Worm (Caenorhabditis elegans) whole organism, young adult: Measurements from ENCODE around the gene ttr-23.

Experiments
- B0261.1 ChIP-seq: sonication (generic microtip); optimal IDR thresholded peaks from 2 replicates; lab custom pipeline; 2016; ENCODE audit warnings: mild to moderate bottlenecking, missing genetic modification characterization, moderate library complexity, missing compliant biosample characterization
- F10E7.11 ChIP-seq: sonication (generic microtip); optimal IDR thresholded peaks from 2 replicates; lab custom pipeline; 2017; ENCODE audit warnings: mild to moderate bottlenecking, missing genetic modification characterization, moderate library complexity, missing compliant biosample characterization
- F37B4.10 ChIP-seq: fragments of 200-800 bp; sonication (Bioruptor generic); IDR thresholded peaks from 2 replicates; pipeline ENCODE4 v1.3.6; 2022; ENCODE audit warnings: missing genetic modification characterization, missing compliant biosample characterization
- F39B2.1 ChIP-seq: fragments of 200-800 bp; sonication (Bioruptor generic); IDR thresholded peaks from 2 replicates; pipeline ENCODE4 v1.3.6; 2022; ENCODE audit warnings: missing genetic modification reagents, missing genetic modification characterization, missing compliant biosample characterization
- F55B11.4 ChIP-seq: sonication (generic microtip); optimal IDR thresholded peaks from 2 replicates; lab custom pipeline; 2016; ENCODE audit warnings: missing compliant biosample characterization, missing genetic modification characterization, borderline replicate concordance; ENCODE audit not compliant: insufficient read depth
- T26A5.8 ChIP-seq: sonication (generic microtip); optimal IDR thresholded peaks from 2 replicates; lab custom pipeline; 2016; ENCODE audit warnings: missing genetic modification characterization, missing compliant biosample characterization
- ZK185.1 ChIP-seq: sonication (generic microtip); optimal IDR thresholded peaks from 2 replicates; lab custom pipeline; 2016; ENCODE audit warnings: mild to moderate bottlenecking, missing genetic modification characterization, missing compliant biosample characterization; ENCODE audit not compliant: poor library complexity, severe bottlenecking
- akir-1 ChIP-seq: fragments of 200-800 bp; sonication (Bioruptor generic); optimal IDR thresholded peaks from 2 replicates; lab custom pipeline; 2018; ENCODE audit warnings: mild to moderate bottlenecking, missing genetic modification characterization, moderate library complexity, missing compliant biosample characterization
- atf-7 ChIP-seq: sonication (generic microtip); optimal IDR thresholded peaks from 2 replicates; lab custom pipeline; 2017; ENCODE audit warnings: mild to moderate bottlenecking, missing genetic modification characterization, missing compliant biosample characterization
- ceh-58 ChIP-seq: fragments of 200-800 bp; sonication (Bioruptor generic); IDR thresholded peaks from 2 replicates; pipeline ENCODE4 v1.3.6; 2022; ENCODE audit warnings: missing genetic modification characterization, missing compliant biosample characterization
- ceh-91 ChIP-seq: fragments of 200-800 bp; sonication (Bioruptor generic); IDR thresholded peaks from 2 replicates; pipeline ENCODE4 v1.3.6; 2022; ENCODE audit warnings: missing genetic modification reagents, missing genetic modification characterization, missing compliant biosample characterization
- die-1 ChIP-seq: sonication (generic microtip); optimal IDR thresholded peaks from 2 replicates; lab custom pipeline; 2016; ENCODE audit warnings: missing genotype, mild to moderate bottlenecking, missing genetic modification characterization, missing compliant biosample characterization
- dpff-1 ChIP-seq: sonication (generic microtip); optimal IDR thresholded peaks from 2 replicates; lab custom pipeline; 2017; ENCODE audit warnings: mild to moderate bottlenecking, missing genetic modification characterization, missing compliant biosample characterization
- dpl-1 ChIP-seq: fragments of 150-350 bp; optimal IDR thresholded peaks from 2 replicates; lab custom pipeline; 2014; ENCODE audit warnings: missing biosample characterization, missing genetic modification reagents, missing genetic modification characterization
- efl-1 ChIP-seq: fragments of 150-350 bp; optimal IDR thresholded peaks from 2 replicates; lab custom pipeline; 2014; ENCODE audit warnings: missing biosample characterization, missing genetic modification reagents, missing genetic modification characterization
- egl-18 ChIP-seq: fragments of 200-800 bp; sonication (Bioruptor generic); IDR thresholded peaks from 2 replicates; pipeline ENCODE4 v1.3.6; 2022; ENCODE audit warnings: missing genetic modification reagents, missing genetic modification characterization, missing compliant biosample characterization
- ekl-4 ChIP-seq: fragments of 200-800 bp; sonication (Bioruptor generic); IDR thresholded peaks from 2 replicates; pipeline ENCODE4 v1.3.6; 2022; ENCODE audit warnings: missing genetic modification reagents, missing genetic modification characterization, missing compliant biosample characterization
- hlh-12 ChIP-seq: sonication (generic microtip); optimal IDR thresholded peaks from 2 replicates; lab custom pipeline; 2016; ENCODE audit warnings: missing genetic modification characterization, missing compliant biosample characterization
- hlh-26 ChIP-seq: fragments of 200-800 bp; sonication (Bioruptor generic); conservative IDR thresholded peaks from 2 replicates; pipeline ENCODE4 v1.3.6; 2022; ENCODE audit warnings: missing genetic modification reagents, missing genetic modification characterization, missing compliant biosample characterization
- hmg-1.2 ChIP-seq: fragments of 200-800 bp; sonication (Bioruptor generic); IDR thresholded peaks from 2 replicates; pipeline ENCODE4 v1.3.6; 2022; ENCODE audit warnings: missing genetic modification reagents, missing genetic modification characterization, missing compliant biosample characterization
- lin-40 ChIP-seq: sonication (generic microtip); optimal IDR thresholded peaks from 2 replicates; lab custom pipeline; 2016; ENCODE audit warnings: missing genetic modification characterization, mild to moderate bottlenecking, missing compliant biosample characterization, missing genotype, missing genetic modification reagents
- lsl-1 ChIP-seq: fragments of 200-800 bp; sonication (Bioruptor generic); optimal IDR thresholded peaks from 2 replicates; lab custom pipeline; 2018; ENCODE audit warnings: mild to moderate bottlenecking, missing genetic modification characterization, moderate library complexity, missing compliant biosample characterization
- madf-10 ChIP-seq: sonication (generic microtip); optimal IDR thresholded peaks from 2 replicates; lab custom pipeline; 2016; ENCODE audit warnings: mild to moderate bottlenecking, missing genetic modification characterization, missing compliant biosample characterization
- mes-4 ChIP-seq: sonication (generic microtip); optimal IDR thresholded peaks from 2 replicates; lab custom pipeline; 2016; ENCODE audit warnings: missing genotype, missing genetic modification characterization, missing compliant biosample characterization
- nfya-2 ChIP-seq: fragments of 200-800 bp; sonication (Bioruptor generic); IDR thresholded peaks from 2 replicates; pipeline ENCODE4 v1.3.6; 2022; ENCODE audit warnings: missing genetic modification reagents, missing genetic modification characterization, missing compliant biosample characterization
- nfyb-1 ChIP-seq: fragments of 200-800 bp; sonication (Bioruptor generic); IDR thresholded peaks from 2 replicates; pipeline ENCODE4 v1.3.6; 2022; ENCODE audit warnings: missing genetic modification reagents, missing genetic modification characterization, missing compliant biosample characterization
- nhr-120 ChIP-seq: fragments of 200-800 bp; sonication (Bioruptor generic); IDR thresholded peaks from 2 replicates; pipeline ENCODE4 v1.3.6; 2022; ENCODE audit warnings: missing genetic modification characterization, missing compliant biosample characterization
- nhr-179 ChIP-seq: sonication (generic microtip); optimal IDR thresholded peaks from 2 replicates; lab custom pipeline; 2016; ENCODE audit warnings: mild to moderate bottlenecking, missing genetic modification characterization, missing compliant biosample characterization
- nhr-80 ChIP-seq: sonication (generic microtip); optimal IDR thresholded peaks from 2 replicates; lab custom pipeline; 2016; ENCODE audit warnings: missing genetic modification characterization, missing compliant biosample characterization
- rcor-1 ChIP-seq: fragments of 200-800 bp; sonication (Bioruptor generic); IDR thresholded peaks from 2 replicates; pipeline ENCODE4 v1.3.6; 2022; ENCODE audit warnings: missing genetic modification reagents, missing genetic modification characterization, missing compliant biosample characterization
- rec-8 ChIP-seq, 2 experiments: sonication (generic microtip); optimal IDR thresholded peaks; 2 replicates each; lab custom pipeline; 2016; ENCODE audit warnings: mild to moderate bottlenecking in 2 of 2, missing genetic modification characterization in 2 of 2, missing genetic modification reagents in 2 of 2, missing genotype in 2 of 2, missing biosample characterization in 1 of 2, missing compliant biosample characterization in 1 of 2, moderate library complexity in 1 of 2
- sptf-2 ChIP-seq: fragments of 200-800 bp; sonication (Bioruptor generic); optimal IDR thresholded peaks from 2 replicates; lab custom pipeline; 2018; ENCODE audit warnings: mild to moderate bottlenecking, missing genetic modification characterization, missing compliant biosample characterization
- ztf-25 ChIP-seq: fragments of 200-800 bp; sonication (Bioruptor generic); IDR thresholded peaks from 2 replicates; pipeline ENCODE4 v1.3.6; 2022; ENCODE audit warnings: missing genetic modification reagents, missing genetic modification characterization, missing compliant biosample characterization

Gene ttr-23

DNA sequence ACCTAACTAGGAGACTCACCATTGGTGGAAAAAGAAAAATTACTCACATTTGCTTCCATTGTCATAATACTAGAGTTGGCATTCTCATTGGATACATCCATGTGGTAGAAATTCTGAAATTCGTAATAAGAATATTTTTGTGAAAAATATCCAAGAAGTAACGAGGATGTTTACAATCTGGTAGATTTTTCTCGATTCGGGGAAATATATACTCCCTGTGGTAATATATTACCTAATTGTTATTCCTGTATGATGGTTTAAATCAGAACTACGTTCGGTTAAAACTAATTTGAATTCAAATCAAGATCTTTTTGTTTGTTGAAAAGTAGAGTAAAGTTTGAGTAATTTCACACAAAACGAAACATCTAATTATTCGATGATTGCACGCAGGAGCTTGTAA lies 40.7 kb downstream of the ttr-23 start, which contains the start of gene srd-34:
Gene srd-34 (minus strand): TSS at position 101 of the 400 bp plus-strand sequence.
- TF ChIP-seq F39B2.1 (GFP tag; lab: Robert Waterston, UW), result no peak
- TF ChIP-seq hmg-1.2, result no peak
- TF ChIP-seq die-1 (tag; lab: Kevin White, UChicago), result no peak
- TF ChIP-seq F10E7.11 (tag; lab: Kevin White, UChicago), result no peak
- no peak for TF ChIP-seq nfyb-1
- TF ChIP-seq ZK185.1 (tag; lab: Kevin White, UChicago), result no peak
- TF ChIP-seq T26A5.8 (tag; lab: Kevin White, UChicago), result no peak
- no peak for TF ChIP-seq hlh-12 (tag; lab: Kevin White, UChicago)
- no peak for TF ChIP-seq madf-10 (tag; lab: Kevin White, UChicago)
- no peak for TF ChIP-seq ztf-25
- TF ChIP-seq sptf-2 (GFP tag; lab: Kevin White, UChicago), result no peak
- no peak for TF ChIP-seq atf-7
- TF ChIP-seq rcor-1, result no peak
- no peak for TF ChIP-seq lin-40 (tag; lab: Kevin White, UChicago)
- no peak for TF ChIP-seq dpff-1
- TF ChIP-seq nfya-2 (GFP tag; lab: Robert Waterston, UW), result no peak
- no peak for TF ChIP-seq F55B11.4
- TF ChIP-seq nhr-179, result no peak
- no peak for TF ChIP-seq mes-4 (tag; lab: Kevin White, UChicago)

DNA sequence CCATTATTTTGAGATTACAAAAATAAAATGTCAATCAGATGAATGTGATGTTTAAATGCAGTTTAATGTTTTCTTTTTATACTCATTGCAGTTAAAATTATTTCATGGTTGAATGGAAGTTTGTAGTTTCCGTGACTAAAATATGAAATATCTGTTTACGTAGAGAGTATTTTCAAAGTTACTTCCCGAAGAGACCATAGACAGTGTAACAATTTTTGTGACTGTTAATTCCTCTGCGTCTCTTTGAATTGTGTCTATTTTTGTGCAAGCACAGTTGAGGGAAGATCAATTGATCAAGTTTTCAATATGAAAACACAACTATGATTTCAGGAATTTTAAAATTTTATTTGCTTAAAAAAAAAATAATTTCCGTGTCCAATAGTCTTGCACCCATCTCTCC lies 42.9 kb downstream of the ttr-23 start, which contains the start of gene F25D1.5:
Gene F25D1.5 (minus strand): TSS at position 35 of the 400 bp plus-strand sequence.
- TF ChIP-seq nhr-120 (GFP tag; lab: Robert Waterston, UW), result no peak

DNA sequence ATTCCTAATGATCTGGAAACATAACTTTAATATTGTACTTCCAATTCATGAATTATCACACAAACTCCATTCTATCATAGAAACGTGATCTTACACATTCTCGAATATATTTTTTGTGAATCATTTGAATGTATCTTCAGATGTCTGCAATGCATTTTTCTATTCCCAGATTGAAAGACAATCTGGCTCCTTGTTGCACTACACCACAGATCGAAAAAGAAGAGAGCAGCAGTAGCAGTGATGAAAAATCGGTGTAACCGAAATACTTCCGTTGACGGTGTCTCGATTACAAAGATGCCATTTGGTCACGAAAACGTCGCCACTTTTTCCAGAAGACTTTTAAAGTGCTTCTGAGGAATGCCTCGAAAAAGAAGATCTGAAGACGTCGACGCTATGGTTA lies 49.6 kb downstream of the ttr-23 start, which contains the start of gene degt-1:
Gene degt-1 (plus strand): TSS at position 301 of the 400 bp plus-strand sequence.
- TF ChIP-seq egl-18 (GFP tag; lab: Robert Waterston, UW), result no peak
- no peak for TF ChIP-seq ceh-58
- no peak for TF ChIP-seq die-1 (tag; lab: Kevin White, UChicago)
- no peak for TF ChIP-seq dpl-1 (GFP tag; lab: Kevin White, UChicago)
- TF ChIP-seq F37B4.10 (GFP tag; lab: Robert Waterston, UW), result no peak
- no peak for TF ChIP-seq ekl-4 (GFP tag; lab: Robert Waterston, UW)
- TF ChIP-seq nhr-80 (tag; lab: Kevin White, UChicago), result no peak
- no peak for TF ChIP-seq mes-4 (tag; lab: Kevin White, UChicago)
- TF ChIP-seq akir-1 (GFP tag; lab: Kevin White, UChicago), result no peak
- no peak for TF ChIP-seq ZK185.1 (tag; lab: Kevin White, UChicago)

DNA sequence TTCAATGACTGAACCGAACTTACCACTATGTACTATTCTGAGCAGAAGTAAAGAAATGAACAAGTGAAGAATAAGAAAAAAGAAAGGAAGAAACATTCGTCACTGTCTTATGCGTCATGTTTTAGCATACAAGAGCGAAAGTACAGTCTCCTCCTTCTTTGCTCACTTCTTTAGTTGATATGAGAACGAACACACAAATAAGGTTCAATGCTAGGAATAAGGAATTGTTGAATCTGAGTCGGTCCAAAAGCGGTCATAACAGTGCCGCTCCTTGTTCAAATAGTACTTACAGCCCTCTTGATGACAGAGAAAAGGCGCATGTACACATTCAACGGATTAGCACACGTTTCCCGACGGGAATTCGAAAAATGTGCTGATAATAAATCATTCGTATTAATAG lies 50.5 kb downstream of the ttr-23 start, which contains the start of gene F25D1.8:
Gene F25D1.8 (plus strand): TSS at position 301 of the 400 bp plus-strand sequence.
- TF ChIP-seq B0261.1 (tag; lab: Kevin White, UChicago), result no peak
- TF ChIP-seq ceh-91 (GFP tag; lab: Robert Waterston, UW), result no peak
- no peak for TF ChIP-seq efl-1 (GFP tag; lab: Kevin White, UChicago)
- no peak for TF ChIP-seq rec-8 (tag; optimal IDR thresholded peaks at IDR 0.05; lab: Kevin White, UChicago)
- TF ChIP-seq nhr-120 (GFP tag; lab: Robert Waterston, UW), result no peak
- no peak for TF ChIP-seq hlh-26 (GFP tag; lab: Robert Waterston, UW)
- TF ChIP-seq lsl-1 (GFP tag; lab: Kevin White, UChicago), result no peak
